Fruit fly (Drosophila melanogaster) whole organism, embryonic: ENCODE measurements around the gene Ids.

Experiments used
- Antp ChIP-seq: fragments of 200-800 bp; sonication (Bioruptor generic); optimal IDR thresholded peaks from 3 replicates; lab custom pipeline; 2016; ENCODE audit warnings: missing biosample characterization, missing genetic modification characterization
- Atf3 ChIP-seq: fragments of 200-800 bp; sonication (Bioruptor generic); optimal IDR thresholded peaks from 3 replicates; lab custom pipeline; 2016; ENCODE audit warnings: missing biosample characterization, missing genetic modification characterization
- CG10274 ChIP-seq: fragments of 200-800 bp; sonication (Bioruptor generic); optimal IDR thresholded peaks from 3 replicates; lab custom pipeline; 2017; ENCODE audit warnings: missing biosample characterization, mild to moderate bottlenecking, missing genetic modification characterization
- CG10654 ChIP-seq: fragments of 200-800 bp; sonication (Bioruptor generic); optimal IDR thresholded peaks from 2 replicates; lab custom pipeline; 2016; ENCODE audit warnings: missing biosample characterization, missing genetic modification characterization
- CG10979 ChIP-seq: fragments of 200-800 bp; sonication (Bioruptor generic); optimal IDR thresholded peaks from 2 replicates; lab custom pipeline; 2018; ENCODE audit warnings: missing biosample characterization, mild to moderate bottlenecking, missing genetic modification characterization, moderate library complexity
- CG12391 ChIP-seq: fragments of 200-800 bp; sonication (Bioruptor generic); optimal IDR thresholded peaks from 3 replicates; lab custom pipeline; 2018; ENCODE audit warnings: missing biosample characterization, mild to moderate bottlenecking, missing genetic modification characterization, moderate library complexity
- CG12659 ChIP-seq: fragments of 200-800 bp; sonication (Bioruptor generic); optimal IDR thresholded peaks from 3 replicates; lab custom pipeline; 2017; ENCODE audit warnings: mild to moderate bottlenecking, missing biosample characterization, missing genetic modification reagents, missing genetic modification characterization
- CG13123 ChIP-seq: fragments of 200-800 bp; sonication (Bioruptor generic); optimal IDR thresholded peaks from 2 replicates; lab custom pipeline; 2016; ENCODE audit warnings: missing biosample characterization, missing genetic modification characterization
- CG13424 ChIP-seq: fragments of 200-800 bp; sonication (Bioruptor generic); optimal IDR thresholded peaks from 2 replicates; lab custom pipeline; 2019; ENCODE audit warnings: missing biosample characterization, mild to moderate bottlenecking, missing genetic modification characterization, moderate library complexity
- CG13624 ChIP-seq: fragments of 200-800 bp; sonication (Bioruptor generic); optimal IDR thresholded peaks from 2 replicates; lab custom pipeline; 2016; ENCODE audit warnings: missing biosample characterization, missing genetic modification characterization
- CG13775 ChIP-seq: fragments of 200-800 bp; sonication (Bioruptor generic); optimal IDR thresholded peaks from 3 replicates; lab custom pipeline; 2017; ENCODE audit warnings: missing biosample characterization, mild to moderate bottlenecking, missing genetic modification characterization
- CG14441 ChIP-seq: fragments of 200-800 bp; sonication (Bioruptor generic); IDR thresholded peaks from 2 replicates; pipeline ENCODE4 v1.3.6; 2022; ENCODE audit warnings: missing biosample characterization, missing genetic modification characterization
- CG1602 ChIP-seq: fragments of 200-800 bp; sonication (Bioruptor generic); optimal IDR thresholded peaks from 3 replicates; lab custom pipeline; 2016; ENCODE audit warnings: missing biosample characterization, missing genetic modification characterization
- CG16779 ChIP-seq: fragments of 200-800 bp; sonication (Bioruptor generic); IDR thresholded peaks from 2 replicates; pipeline ENCODE4 v1.3.6; 2022; ENCODE audit warnings: missing biosample characterization, missing genetic modification characterization
- CG2120 ChIP-seq: fragments of 200-800 bp; sonication (Bioruptor generic); optimal IDR thresholded peaks from 3 replicates; lab custom pipeline; 2016; ENCODE audit warnings: missing biosample characterization, missing genetic modification characterization
- CG30403 ChIP-seq: fragments of 200-800 bp; sonication (Bioruptor generic); optimal IDR thresholded peaks from 3 replicates; lab custom pipeline; 2016; ENCODE audit warnings: missing biosample characterization, missing genetic modification characterization
- CG6175 ChIP-seq: fragments of 200-800 bp; sonication (Bioruptor generic); IDR thresholded peaks from 3 replicates; pipeline ENCODE4 v1.3.6; 2022; ENCODE audit warnings: missing biosample characterization, missing genetic modification characterization
- CG7745 ChIP-seq: fragments of 200-800 bp; sonication (Bioruptor generic); optimal IDR thresholded peaks from 2 replicates; lab custom pipeline; 2018; ENCODE audit warnings: missing biosample characterization, mild to moderate bottlenecking, missing genetic modification characterization, moderate library complexity
- CG8765 ChIP-seq: fragments of 200-800 bp; sonication (Bioruptor generic); IDR thresholded peaks from 2 replicates; pipeline ENCODE4 v1.3.6; 2022; ENCODE audit warnings: missing biosample characterization, missing genetic modification characterization
- D ChIP-seq, 2 experiments: fragments of 200-800 bp in 1 of 2; fragments of >200 bp in 1 of 2; sonication (Bioruptor generic) in 1 of 2; optimal IDR thresholded peaks; 2 replicates in 1 of 2; 3 replicates in 1 of 2; lab custom pipeline; 2017; ENCODE audit warnings: mild to moderate bottlenecking in 1 of 2, missing biosample characterization in 1 of 2, missing genetic modification characterization in 1 of 2, missing genetic modification reagents in 1 of 2
- D19B ChIP-seq: fragments of 200-800 bp; sonication (Bioruptor generic); optimal IDR thresholded peaks from 2 replicates; lab custom pipeline; 2017; ENCODE audit warnings: missing biosample characterization, mild to moderate bottlenecking, missing genetic modification characterization
- Dfd ChIP-seq, 2 experiments: fragments of >200 bp; optimal IDR thresholded peaks; 2 replicates each; lab custom pipeline; 2017; ENCODE audit warnings: missing biosample characterization in 2 of 2, missing genetic modification characterization in 2 of 2
- Dip2 ChIP-seq: fragments of 200-800 bp; sonication (Bioruptor generic); IDR thresholded peaks from 2 replicates; pipeline ENCODE4 v1.3.6; 2022; ENCODE audit warnings: missing biosample characterization, missing genetic modification characterization
- Max ChIP-seq: fragments of 200-800 bp; sonication (Bioruptor generic); optimal IDR thresholded peaks from 2 replicates; lab custom pipeline; 2016; ENCODE audit warnings: missing biosample characterization, mild to moderate bottlenecking, missing genetic modification characterization
- Med ChIP-seq: fragments of 200-800 bp; sonication (Bioruptor generic); peaks from one replicate; lab custom pipeline; 2016; ENCODE audit warnings: missing biosample characterization, missing genetic modification characterization, mild to moderate bottlenecking, inconsistent platforms, moderate library complexity
- Meics ChIP-seq: fragments of 200-800 bp; sonication (Bioruptor generic); optimal IDR thresholded peaks from 2 replicates; lab custom pipeline; 2017; ENCODE audit warnings: missing biosample characterization, mild to moderate bottlenecking, missing genetic modification characterization
- NC2β ChIP-seq: fragments of 200-800 bp; sonication (Bioruptor generic); optimal IDR thresholded peaks from 2 replicates; lab custom pipeline; 2016; ENCODE audit warnings: missing biosample characterization, missing genetic modification characterization
- Nf-YB ChIP-seq: fragments of 200-800 bp; sonication (Bioruptor generic); optimal IDR thresholded peaks from 3 replicates; lab custom pipeline; 2019; ENCODE audit warnings: missing biosample characterization, mild to moderate bottlenecking, missing genetic modification characterization, moderate library complexity
- Ravus ChIP-seq: fragments of 200-800 bp; sonication (Bioruptor generic); IDR thresholded peaks from 2 replicates; pipeline ENCODE4 v1.3.6; 2022; ENCODE audit warnings: missing biosample characterization, missing genetic modification characterization
- Rx ChIP-seq: fragments of 200-800 bp; sonication (Bioruptor generic); IDR thresholded peaks from 2 replicates; pipeline ENCODE4 v1.3.6; 2022; ENCODE audit warnings: missing biosample characterization, missing genetic modification characterization
- Ssrp ChIP-seq: fragments of 200-800 bp; sonication (Bioruptor generic); optimal IDR thresholded peaks from 2 replicates; lab custom pipeline; 2018; ENCODE audit warnings: missing biosample characterization, mild to moderate bottlenecking, missing genetic modification characterization, moderate library complexity
- Trl ChIP-seq, 3 experiments: fragments of >200 bp in 2 of 3; fragments of 200-800 bp in 1 of 3; sonication (Bioruptor generic) in 1 of 3; optimal IDR thresholded peaks; 2 replicates in 1 of 3; 3 replicates in 2 of 3; lab custom pipeline; 2016 to 2017; ENCODE audit warnings: missing biosample characterization in 1 of 3, missing genetic modification characterization in 1 of 3
- Vsx1 ChIP-seq: fragments of 200-800 bp; sonication (Bioruptor generic); optimal IDR thresholded peaks from 2 replicates; lab custom pipeline; 2017; ENCODE audit warnings: missing biosample characterization, mild to moderate bottlenecking, missing genetic modification characterization, missing genetic modification reagents
- ase ChIP-seq: fragments of 200-800 bp; sonication (Bioruptor generic); IDR thresholded peaks from 3 replicates; pipeline ENCODE4 v1.3.6; 2022; ENCODE audit warnings: missing biosample characterization, missing genetic modification characterization
- caup ChIP-seq: fragments of 200-800 bp; sonication (Bioruptor generic); optimal IDR thresholded peaks from 3 replicates; lab custom pipeline; 2017; ENCODE audit warnings: missing biosample characterization, mild to moderate bottlenecking, missing genetic modification characterization, moderate library complexity; ENCODE audit not compliant: severe bottlenecking
- crc ChIP-seq: fragments of 200-800 bp; sonication (Bioruptor generic); optimal IDR thresholded peaks from 2 replicates; lab custom pipeline; 2016; ENCODE audit warnings: missing biosample characterization, missing genetic modification characterization
- ftz-f1 ChIP-seq: fragments of 200-800 bp; sonication (Bioruptor generic); optimal IDR thresholded peaks from 2 replicates; lab custom pipeline; 2016; ENCODE audit warnings: missing biosample characterization, missing genetic modification characterization
- insv ChIP-seq, 2 experiments: fragments of 200-800 bp; sonication (Bioruptor generic); optimal IDR thresholded peaks; 3 replicates each; lab custom pipeline; 2016 to 2018; ENCODE audit warnings: missing biosample characterization in 2 of 2, missing genetic modification characterization in 2 of 2
- lmd ChIP-seq: fragments of 200-800 bp; sonication (Bioruptor generic); IDR thresholded peaks from 2 replicates; pipeline ENCODE4 v1.3.6; 2022; ENCODE audit warnings: missing biosample characterization, missing genetic modification characterization
- p53 ChIP-seq: fragments of 200-800 bp; sonication (Bioruptor generic); optimal IDR thresholded peaks from 2 replicates; lab custom pipeline; 2016; ENCODE audit warnings: missing biosample characterization, missing genetic modification characterization
- pros ChIP-seq: fragments of 200-800 bp; sonication (Bioruptor generic); optimal IDR thresholded peaks from 3 replicates; lab custom pipeline; 2019; ENCODE audit warnings: missing biosample characterization, mild to moderate bottlenecking, missing genetic modification characterization, moderate library complexity
- ranshi ChIP-seq: fragments of 200-800 bp; sonication (Bioruptor generic); IDR thresholded peaks from 2 replicates; pipeline ENCODE4 v1.3.6; 2022; ENCODE audit warnings: missing biosample characterization, missing genetic modification characterization
- slou ChIP-seq: fragments of 200-800 bp; sonication (Bioruptor generic); optimal IDR thresholded peaks from 3 replicates; lab custom pipeline; 2016; ENCODE audit warnings: missing biosample characterization, missing genetic modification characterization
- sqz ChIP-seq: fragments of 200-800 bp; sonication (Bioruptor generic); optimal IDR thresholded peaks from 3 replicates; lab custom pipeline; 2018; ENCODE audit warnings: missing biosample characterization, mild to moderate bottlenecking, missing genetic modification characterization
- stc ChIP-seq: fragments of 200-800 bp; sonication (Bioruptor generic); IDR thresholded peaks from 2 replicates; pipeline ENCODE4 v1.3.6; 2022; ENCODE audit warnings: missing biosample characterization, missing genetic modification characterization
- tll ChIP-seq, 2 experiments: fragments of 200-800 bp in 1 of 2; fragments of >200 bp in 1 of 2; sonication (Bioruptor generic) in 1 of 2; optimal IDR thresholded peaks; 2 replicates each; lab custom pipeline; 2017 to 2019; ENCODE audit warnings: missing biosample characterization in 2 of 2, missing genetic modification characterization in 2 of 2, mild to moderate bottlenecking in 1 of 2, moderate library complexity in 1 of 2
- toy ChIP-seq: fragments of 200-800 bp; sonication (Bioruptor generic); IDR thresholded peaks from 2 replicates; pipeline ENCODE4 v1.3.6; 2022; ENCODE audit warnings: missing biosample characterization, missing genetic modification characterization

Ids gene

dm6 chr3L:3418207-3419086 lies 40.4 kb downstream of the Ids start (continued):
- TF ChIP-seq Dip2 (peak; percentile 50; the same call in 1 of the 2 replicates), Vsx1 (GFP tag; lab: Kevin White, UChicago) (peak; percentile 76), CG2120 (peak; percentile 94), CG16779 (GFP tag; lab: Robert Waterston, UW) (peak; percentile 74), Med (GFP tag; lab: Kevin White, UChicago) (peak; percentile 95), ftz-f1 (GFP tag; lab: Kevin White, UChicago) (peak; percentile 19), lmd (peak; percentile 87), ranshi (GFP tag; lab: Robert Waterston, UW) (peak; percentile 84), CG13424 (tag; lab: Kevin White, UChicago) (peak; percentile 50), Ssrp (peak; percentile 63), CG10274 (GFP tag; lab: Kevin White, UChicago) (peak; percentile 41), Dfd (GFP tag; optimal IDR thresholded peaks at IDR 0.05; lab: Kevin White, UChicago) (no peak), Trl (optimal IDR thresholded peaks at IDR 0.05; lab: Kevin White, UChicago) (peak; percentile 70 to 88), Trl (GFP tag; optimal IDR thresholded peaks at IDR 0.05; lab: Kevin White, UChicago) (peak; percentile 14), caup (GFP tag; lab: Kevin White, UChicago) (peak; percentile 86), tll (GFP tag; optimal IDR thresholded peaks at IDR 0.05; lab: Kevin White, UChicago) (no peak), toy (GFP tag; lab: Robert Waterston, UW) (no peak), CG14441 (GFP tag; lab: Robert Waterston, UW) (peak; percentile 89), Nf-YB (GFP tag; lab: Kevin White, UChicago) (peak; percentile 28), CG30403 (GFP tag; lab: Kevin White, UChicago) (peak; percentile 48), pros (GFP tag; lab: Kevin White, UChicago) (peak; percentile 14), CG13624 (peak; percentile 75), slou (GFP tag; lab: Kevin White, UChicago) (peak; percentile 36), Rx (GFP tag; lab: Robert Waterston, UW) (peak; percentile 75), CG12659 (GFP tag; lab: Kevin White, UChicago) (peak; percentile 76), CG12391 (tag; lab: Kevin White, UChicago) (peak; percentile 69), Antp (no peak), CG6175 (GFP tag; lab: Robert Waterston, UW) (peak; percentile 79; the same call in 2 of the 3 replicates), CG10979 (tag; lab: Kevin White, UChicago) (peak; percentile 26), p53 (GFP tag; lab: Kevin White, UChicago) (no peak), stc (GFP tag; lab: Robert Waterston, UW) (peak; percentile 69), D (optimal IDR thresholded peaks at IDR 0.05; lab: Kevin White, UChicago) (no peak), D (GFP tag; optimal IDR thresholded peaks at IDR 0.05; lab: Kevin White, UChicago) (peak; percentile 51), CG7745 (tag; lab: Kevin White, UChicago) (no peak), insv (GFP tag; optimal IDR thresholded peaks at IDR 0.05; lab: Kevin White, UChicago) (peak in 1 of 2 experiments; percentile 20), sqz (GFP tag; lab: Kevin White, UChicago) (peak; percentile 76), Meics (GFP tag; lab: Kevin White, UChicago) (peak; percentile 79), Max (peak; percentile 6), Atf3 (GFP tag; lab: Kevin White, UChicago) (peak; percentile 33), CG10654 (GFP tag; lab: Kevin White, UChicago) (peak; percentile 26), CG8765 (GFP tag; lab: Robert Waterston, UW) (peak; percentile 46; the same call in 1 of the 2 replicates), ase (GFP tag; lab: Robert Waterston, UW) (peak; percentile 78), NC2β (GFP tag; lab: Kevin White, UChicago) (no peak), CG13775 (GFP tag; lab: Kevin White, UChicago) (peak; percentile 14), CG13123 (peak; percentile 0), CG1602 (GFP tag; lab: Kevin White, UChicago) (peak; percentile 11), D19B (GFP tag; lab: Kevin White, UChicago) (peak; percentile 65), Ravus (GFP tag; lab: Robert Waterston, UW) (peak; percentile 58), crc (GFP tag; lab: Kevin White, UChicago) (peak; percentile 33)
